Fruit fly (Drosophila melanogaster) whole organism, embryonic: ENCODE data around the gene CG3149.
A peak's percentile ranks its signal among the peaks of the same experiment; 100 is the strongest.

ENCODE experiments used
- B-H1 ChIP-seq: fragments of 200-800 bp; sonication (Bioruptor generic); IDR thresholded peaks from 3 replicates; pipeline ENCODE4 v1.3.6; 2022; ENCODE audit warnings: missing biosample characterization, missing genetic modification characterization
- Bgb ChIP-seq: fragments of 200-800 bp; sonication (Bioruptor generic); IDR thresholded peaks from 2 replicates; pipeline ENCODE4 v1.3.6; 2022; ENCODE audit warnings: missing biosample characterization, missing genetic modification characterization; ENCODE audit not compliant: partially characterized antibody
- C15 ChIP-seq: fragments of 200-800 bp; sonication (Bioruptor generic); IDR thresholded peaks from 3 replicates; pipeline ENCODE4 v1.3.6; 2022; ENCODE audit warnings: missing biosample characterization, missing genetic modification characterization
- CG10147 ChIP-seq: fragments of 200-800 bp; sonication (Bioruptor generic); optimal IDR thresholded peaks from 2 replicates; lab custom pipeline; 2019; ENCODE audit warnings: missing biosample characterization, mild to moderate bottlenecking, missing genetic modification characterization, moderate library complexity
- CG1024 ChIP-seq: fragments of 200-800 bp; sonication (Bioruptor generic); IDR thresholded peaks from 2 replicates; pipeline ENCODE4 v1.3.6; 2022; ENCODE audit warnings: missing biosample characterization, missing genetic modification characterization
- CG11504 ChIP-seq: fragments of 200-800 bp; sonication (Bioruptor generic); optimal IDR thresholded peaks from 3 replicates; lab custom pipeline; 2019; ENCODE audit warnings: missing biosample characterization, mild to moderate bottlenecking, missing genetic modification characterization, moderate library complexity
- CG11723 ChIP-seq: fragments of 200-800 bp; sonication (Bioruptor generic); optimal IDR thresholded peaks from 2 replicates; lab custom pipeline; 2017; ENCODE audit warnings: missing biosample characterization, mild to moderate bottlenecking, missing genetic modification characterization
- CG12769 ChIP-seq: fragments of 200-800 bp; sonication (Bioruptor generic); optimal IDR thresholded peaks from 2 replicates; lab custom pipeline; 2019; ENCODE audit warnings: missing biosample characterization, mild to moderate bottlenecking, missing genetic modification characterization, moderate library complexity
- CG13775 ChIP-seq: fragments of 200-800 bp; sonication (Bioruptor generic); optimal IDR thresholded peaks from 3 replicates; lab custom pipeline; 2017; ENCODE audit warnings: missing biosample characterization, mild to moderate bottlenecking, missing genetic modification characterization
- CG1647 ChIP-seq: fragments of 200-800 bp; sonication (Bioruptor generic); optimal IDR thresholded peaks from 3 replicates; lab custom pipeline; 2016; ENCODE audit warnings: missing biosample characterization, missing genetic modification characterization
- CG16815 ChIP-seq: fragments of 200-800 bp; sonication (Bioruptor generic); optimal IDR thresholded peaks from 3 replicates; lab custom pipeline; 2017; ENCODE audit warnings: missing biosample characterization, mild to moderate bottlenecking, missing genetic modification characterization
- CG2202 ChIP-seq: fragments of 200-800 bp; sonication (Bioruptor generic); optimal IDR thresholded peaks from 2 replicates; lab custom pipeline; 2018; ENCODE audit warnings: missing biosample characterization, mild to moderate bottlenecking, missing genetic modification characterization
- CG3281 ChIP-seq: fragments of 200-800 bp; sonication (Bioruptor generic); optimal IDR thresholded peaks from 3 replicates; lab custom pipeline; 2017; ENCODE audit warnings: missing biosample characterization, mild to moderate bottlenecking, missing genetic modification characterization
- CG4360 ChIP-seq: fragments of 200-800 bp; sonication (Bioruptor generic); IDR thresholded peaks from 2 replicates; pipeline ENCODE4 v1.3.6; 2022; ENCODE audit warnings: missing biosample characterization, missing genetic modification characterization
- CG5245 ChIP-seq: fragments of 200-800 bp; sonication (Bioruptor generic); optimal IDR thresholded peaks from 3 replicates; lab custom pipeline; 2016; ENCODE audit warnings: missing biosample characterization, missing genetic modification characterization
- CG7372 ChIP-seq: fragments of 200-800 bp; sonication (Bioruptor generic); IDR thresholded peaks from 2 replicates; pipeline ENCODE4 v1.3.6; 2022; ENCODE audit warnings: missing biosample characterization, missing genetic modification characterization
- CG7839 ChIP-seq: fragments of 200-800 bp; sonication (Bioruptor generic); optimal IDR thresholded peaks from 3 replicates; lab custom pipeline; 2018; ENCODE audit warnings: missing biosample characterization, mild to moderate bottlenecking, missing genetic modification characterization, moderate library complexity
- CG9215 ChIP-seq: fragments of 200-800 bp; sonication (Bioruptor generic); IDR thresholded peaks from 2 replicates; pipeline ENCODE4 v1.3.6; 2022; ENCODE audit warnings: missing biosample characterization, missing genetic modification characterization
- CG9727 ChIP-seq: fragments of 200-800 bp; sonication (Bioruptor generic); optimal IDR thresholded peaks from 3 replicates; lab custom pipeline; 2017; ENCODE audit warnings: missing biosample characterization, mild to moderate bottlenecking, missing genetic modification characterization
- CkIIα-i1 ChIP-seq: fragments of 200-800 bp; sonication (Bioruptor generic); IDR thresholded peaks from 2 replicates; pipeline ENCODE4 v1.3.6; 2022; ENCODE audit warnings: missing biosample characterization, missing genetic modification characterization
- CrebB ChIP-seq: fragments of 200-800 bp; sonication (Bioruptor generic); optimal IDR thresholded peaks from 3 replicates; lab custom pipeline; 2018; ENCODE audit warnings: missing biosample characterization, mild to moderate bottlenecking, missing genetic modification characterization
- D ChIP-seq, 2 experiments: fragments of 200-800 bp in 1 of 2; fragments of >200 bp in 1 of 2; sonication (Bioruptor generic) in 1 of 2; optimal IDR thresholded peaks; 2 replicates in 1 of 2; 3 replicates in 1 of 2; lab custom pipeline; 2017; ENCODE audit warnings: mild to moderate bottlenecking in 1 of 2, missing biosample characterization in 1 of 2, missing genetic modification characterization in 1 of 2, missing genetic modification reagents in 1 of 2
- Dad ChIP-seq: fragments of 200-800 bp; sonication (Bioruptor generic); optimal IDR thresholded peaks from 3 replicates; lab custom pipeline; 2016; ENCODE audit warnings: missing biosample characterization, missing genetic modification characterization
- Dll ChIP-seq: fragments of 200-800 bp; sonication (Bioruptor generic); IDR thresholded peaks from 4 replicates; pipeline ENCODE4 v1.3.6; 2022; ENCODE audit warnings: missing biosample characterization, missing genetic modification characterization; ENCODE audit not compliant: partially characterized antibody
- Dref ChIP-seq: fragments of 200-800 bp; sonication (Bioruptor generic); IDR thresholded peaks from 2 replicates; pipeline ENCODE4 v1.3.6; 2022; ENCODE audit warnings: missing biosample characterization, missing genetic modification characterization
- Drgx ChIP-seq: fragments of 200-800 bp; sonication (Bioruptor generic); IDR thresholded peaks from 2 replicates; pipeline ENCODE4 v1.3.6; 2022; ENCODE audit warnings: missing biosample characterization, missing genetic modification characterization
- Hsf ChIP-seq: fragments of 200-800 bp; sonication (Bioruptor generic); optimal IDR thresholded peaks from 3 replicates; lab custom pipeline; 2016; ENCODE audit warnings: missing biosample characterization, missing genetic modification characterization
- Mrtf ChIP-seq: fragments of 200-800 bp; sonication (Bioruptor generic); IDR thresholded peaks from 3 replicates; pipeline ENCODE4 v1.3.6; 2022; ENCODE audit warnings: missing biosample characterization, missing genetic modification characterization
- NFAT ChIP-seq: fragments of 200-800 bp; sonication (Bioruptor generic); IDR thresholded peaks from 2 replicates; pipeline ENCODE4 v1.3.6; 2022; ENCODE audit warnings: missing biosample characterization, missing genetic modification characterization
- Neu2 ChIP-seq: fragments of 200-800 bp; sonication (Bioruptor generic); optimal IDR thresholded peaks from 3 replicates; lab custom pipeline; 2016; ENCODE audit warnings: missing biosample characterization, missing genetic modification characterization, borderline replicate concordance
- Opbp ChIP-seq: fragments of 200-800 bp; sonication (Bioruptor generic); IDR thresholded peaks from 3 replicates; pipeline ENCODE4 v1.3.6; 2022; ENCODE audit warnings: missing biosample characterization, missing genetic modification characterization; ENCODE audit not compliant: partially characterized antibody
- Sry-δ ChIP-seq: fragments of 200-800 bp; sonication (Bioruptor generic); optimal IDR thresholded peaks from 2 replicates; lab custom pipeline; 2016; ENCODE audit warnings: missing biosample characterization, missing genetic modification characterization
- Ssrp ChIP-seq: fragments of 200-800 bp; sonication (Bioruptor generic); optimal IDR thresholded peaks from 2 replicates; lab custom pipeline; 2018; ENCODE audit warnings: missing biosample characterization, mild to moderate bottlenecking, missing genetic modification characterization, moderate library complexity
- ap ChIP-seq: fragments of 200-800 bp; sonication (Bioruptor generic); IDR thresholded peaks from 2 replicates; pipeline ENCODE4 v1.3.6; 2022; ENCODE audit warnings: missing biosample characterization, missing genetic modification characterization
- chm ChIP-seq: fragments of 200-800 bp; sonication (Bioruptor generic); IDR thresholded peaks from 2 replicates; pipeline ENCODE4 v1.3.6; 2022; ENCODE audit warnings: missing biosample characterization, missing genetic modification characterization
- crc ChIP-seq: fragments of 200-800 bp; sonication (Bioruptor generic); optimal IDR thresholded peaks from 2 replicates; lab custom pipeline; 2016; ENCODE audit warnings: missing biosample characterization, missing genetic modification characterization
- crol ChIP-seq: fragments of 200-800 bp; sonication (Bioruptor generic); IDR thresholded peaks from 2 replicates; pipeline ENCODE4 v1.3.6; 2022; ENCODE audit warnings: missing biosample characterization, missing genetic modification characterization
- ems ChIP-seq: fragments of 200-800 bp; sonication (Bioruptor generic); optimal IDR thresholded peaks from 3 replicates; lab custom pipeline; 2016; ENCODE audit warnings: missing biosample characterization, missing genetic modification characterization
- gsb-n ChIP-seq: fragments of 200-800 bp; sonication (Bioruptor generic); optimal IDR thresholded peaks from 3 replicates; lab custom pipeline; 2018; ENCODE audit warnings: missing biosample characterization, mild to moderate bottlenecking, missing genetic modification characterization
- insv ChIP-seq, 2 experiments: fragments of 200-800 bp; sonication (Bioruptor generic); optimal IDR thresholded peaks; 3 replicates each; lab custom pipeline; 2016 to 2018; ENCODE audit warnings: missing biosample characterization in 2 of 2, missing genetic modification characterization in 2 of 2
- jumu ChIP-seq: fragments of 200-800 bp; sonication (Bioruptor generic); optimal IDR thresholded peaks from 3 replicates; lab custom pipeline; 2016; ENCODE audit warnings: missing biosample characterization, missing genetic modification characterization
- mam ChIP-seq: fragments of 200-800 bp; sonication (Bioruptor generic); optimal IDR thresholded peaks from 3 replicates; lab custom pipeline; 2016; ENCODE audit warnings: missing biosample characterization, missing genetic modification characterization
- nau ChIP-seq: fragments of 200-800 bp; sonication (Bioruptor generic); optimal IDR thresholded peaks from 3 replicates; lab custom pipeline; 2017; ENCODE audit warnings: missing biosample characterization, mild to moderate bottlenecking, missing genetic modification characterization, missing genetic modification reagents
- p53 ChIP-seq: fragments of 200-800 bp; sonication (Bioruptor generic); optimal IDR thresholded peaks from 2 replicates; lab custom pipeline; 2016; ENCODE audit warnings: missing biosample characterization, missing genetic modification characterization
- peb ChIP-seq: fragments of 200-800 bp; sonication (Bioruptor generic); IDR thresholded peaks from 2 replicates; pipeline ENCODE4 v1.3.6; 2022; ENCODE audit warnings: missing biosample characterization, missing genetic modification characterization
- pita ChIP-seq: fragments of 200-800 bp; sonication (Bioruptor generic); optimal IDR thresholded peaks from 2 replicates; lab custom pipeline; 2017; ENCODE audit warnings: missing biosample characterization, mild to moderate bottlenecking, missing genetic modification characterization
- sens ChIP-seq: fragments of 200-800 bp; sonication (Bioruptor generic); peaks from one replicate; lab custom pipeline; 2016; ENCODE audit warnings: missing biosample characterization, missing genetic modification characterization
- tin ChIP-seq: fragments of 200-800 bp; sonication (Bioruptor generic); optimal IDR thresholded peaks from 3 replicates; lab custom pipeline; 2016; ENCODE audit warnings: missing biosample characterization, missing genetic modification characterization
- ttk ChIP-seq: fragments of 200-800 bp; sonication (Bioruptor generic); IDR thresholded peaks from 2 replicates; pipeline ENCODE4 v2.1.2; 2022; ENCODE audit warnings: missing biosample characterization, missing genetic modification characterization
- unc-4 ChIP-seq: fragments of 200-800 bp; sonication (Bioruptor generic); IDR thresholded peaks from 2 replicates; pipeline ENCODE4 v1.3.6; 2022; ENCODE audit warnings: missing biosample characterization, missing genetic modification characterization; ENCODE audit not compliant: partially characterized antibody

Gene CG3149

dm6 chrX:5735268-5735941 lies 40.4 kb upstream of the CG3149 start (continued):
- TF ChIP-seq CG1024 (peak; percentile 48; the same call in 1 of the 2 replicates), gsb-n (peak; percentile 74), CkIIα-i1 (GFP tag; lab: Robert Waterston, UW) (no peak), Mrtf (GFP tag; lab: Robert Waterston, UW) (peak; percentile 71; the same call in 2 of the 3 replicates), Neu2 (GFP tag; lab: Kevin White, UChicago) (no peak), CG10147 (GFP tag; lab: Kevin White, UChicago) (peak; percentile 68), NFAT (GFP tag; lab: Robert Waterston, UW) (peak; percentile 43), pita (GFP tag; lab: Kevin White, UChicago) (no peak), chm (GFP tag; lab: Robert Waterston, UW) (peak; percentile 72), CG2202 (tag; lab: Kevin White, UChicago) (peak; percentile 30), C15 (peak; percentile 67; the same call in 1 of the 3 replicates), Opbp (no peak), D (optimal IDR thresholded peaks at IDR 0.05; lab: Kevin White, UChicago) (no peak), D (GFP tag; optimal IDR thresholded peaks at IDR 0.05; lab: Kevin White, UChicago) (peak; percentile 47), ttk (GFP tag; lab: Robert Waterston, UW) (peak; percentile 78), CG12769 (tag; lab: Kevin White, UChicago) (peak; percentile 86), p53 (no peak), Dref (GFP tag; lab: Robert Waterston, UW) (no peak), Drgx (peak; percentile 89), B-H1 (GFP tag; lab: Robert Waterston, UW) (peak; percentile 70), crol (GFP tag; lab: Robert Waterston, UW) (peak; percentile 29; the same call in 1 of the 2 replicates), CG7839 (tag; lab: Kevin White, UChicago) (peak; percentile 86), crc (GFP tag; lab: Kevin White, UChicago) (peak; percentile 24), Dll (no peak), CrebB (tag; lab: Kevin White, UChicago) (peak; percentile 67), CG11504 (tag; lab: Kevin White, UChicago) (peak; percentile 87), tin (GFP tag; lab: Kevin White, UChicago) (peak; percentile 61), jumu (peak; percentile 40), CG9727 (GFP tag; lab: Kevin White, UChicago) (peak; percentile 66), Hsf (peak; percentile 79), CG11723 (GFP tag; lab: Kevin White, UChicago) (peak; percentile 67), CG1647 (GFP tag; lab: Kevin White, UChicago) (peak; percentile 29), Dad (GFP tag; lab: Kevin White, UChicago) (peak; percentile 26), Ssrp (tag; lab: Kevin White, UChicago) (peak; percentile 75), CG7372 (GFP tag; lab: Robert Waterston, UW) (peak; percentile 71), CG16815 (peak; percentile 66), peb (GFP tag; lab: Robert Waterston, UW) (peak; percentile 51), CG3281 (GFP tag; lab: Kevin White, UChicago) (peak; percentile 67), CG5245 (GFP tag; lab: Kevin White, UChicago) (peak; percentile 63), ems (GFP tag; lab: Kevin White, UChicago) (peak; percentile 51), nau (GFP tag; lab: Kevin White, UChicago) (peak; percentile 31), CG9215 (GFP tag; lab: Robert Waterston, UW) (peak; percentile 54; the same call in 1 of the 2 replicates), insv (GFP tag; optimal IDR thresholded peaks at IDR 0.05; lab: Kevin White, UChicago) (no peak), Sry-δ (no peak), mam (GFP tag; lab: Kevin White, UChicago) (peak; percentile 72), unc-4 (GFP tag; lab: Robert Waterston, UW) (no peak), CG4360 (no peak), Bgb (GFP tag; lab: Robert Waterston, UW) (no peak), sens (GFP tag; lab: Kevin White, UChicago) (peak; percentile 96), CG13775 (GFP tag; lab: Kevin White, UChicago) (peak; percentile 44), ap (GFP tag; lab: Robert Waterston, UW) (peak; percentile 70)
